Worm (Caenorhabditis elegans) whole organism, young adult: ENCODE data around the gene Y41G9A.5.
A peak's percentile ranks its signal among the peaks of the same experiment; 100 is the strongest.

Source experiments
- B0336.3 ChIP-seq: fragments of 200-800 bp; sonication (Bioruptor generic); IDR thresholded peaks from 2 replicates; pipeline ENCODE4 v1.3.6; 2022; ENCODE audit warnings: missing genetic modification characterization, missing compliant biosample characterization
- F23B12.7 ChIP-seq: sonication (generic microtip); optimal IDR thresholded peaks from 2 replicates; lab custom pipeline; 2017; ENCODE audit warnings: missing genetic modification characterization, mild to moderate bottlenecking, missing compliant biosample characterization, antibody characterized with exemption, moderate library complexity; ENCODE audit not compliant: insufficient read depth
- F52B5.7 ChIP-seq: sonication (generic microtip); optimal IDR thresholded peaks from 2 replicates; lab custom pipeline; 2016; ENCODE audit warnings: mild to moderate bottlenecking, missing genetic modification characterization, missing compliant biosample characterization
- K11D2.4 ChIP-seq: fragments of 200-800 bp; sonication (Bioruptor generic); IDR thresholded peaks from 2 replicates; pipeline ENCODE4 v1.3.6; 2022; ENCODE audit warnings: missing genetic modification reagents, missing genetic modification characterization, missing compliant biosample characterization
- T07F8.4 ChIP-seq: sonication (generic microtip); optimal IDR thresholded peaks from 2 replicates; lab custom pipeline; 2016; ENCODE audit warnings: mild to moderate bottlenecking, missing genetic modification characterization, moderate library complexity, missing compliant biosample characterization
- Y53F4B.3 ChIP-seq: fragments of 200-800 bp; sonication (Bioruptor generic); IDR thresholded peaks from 2 replicates; pipeline ENCODE4 v1.3.6; 2022; ENCODE audit warnings: missing genetic modification reagents, missing genetic modification characterization, missing compliant biosample characterization
- Y67H2A.10 ChIP-seq: fragments of 200-800 bp; sonication (Bioruptor generic); conservative IDR thresholded peaks from 2 replicates; pipeline ENCODE4 v1.3.6; 2022; ENCODE audit warnings: missing genetic modification reagents, missing genetic modification characterization, missing compliant biosample characterization
- Y79H2A.3 ChIP-seq: fragments of 200-800 bp; sonication (Bioruptor generic); conservative IDR thresholded peaks from 2 replicates; pipeline ENCODE4 v1.3.6; 2022; ENCODE audit warnings: missing genetic modification reagents, missing genetic modification characterization, missing compliant biosample characterization
- aptf-2 ChIP-seq: fragments of 200-800 bp; sonication (Bioruptor generic); conservative IDR thresholded peaks from 2 replicates; pipeline ENCODE4 v1.3.6; 2022; ENCODE audit warnings: missing genetic modification reagents, missing genetic modification characterization, missing compliant biosample characterization
- atf-7 ChIP-seq: sonication (generic microtip); optimal IDR thresholded peaks from 2 replicates; lab custom pipeline; 2017; ENCODE audit warnings: mild to moderate bottlenecking, missing genetic modification characterization, missing compliant biosample characterization
- athp-1 ChIP-seq: sonication (generic microtip); optimal IDR thresholded peaks from 2 replicates; lab custom pipeline; 2017; ENCODE audit warnings: mild to moderate bottlenecking, missing genetic modification characterization, missing compliant biosample characterization
- bed-1 ChIP-seq: fragments of 200-800 bp; sonication (Bioruptor generic); IDR thresholded peaks from 2 replicates; pipeline ENCODE4 v1.3.6; 2022; ENCODE audit warnings: missing genetic modification reagents, missing genetic modification characterization, missing compliant biosample characterization
- cebp-1 ChIP-seq, 2 experiments: fragments of 200-800 bp in 1 of 2; sonication (Bioruptor generic) in 1 of 2; sonication (generic microtip) in 1 of 2; IDR thresholded peaks in 1 of 2; optimal IDR thresholded peaks in 1 of 2; 2 replicates each; pipeline versions ENCODE4 v1.3.6 to Lab custom; 2017 to 2022; ENCODE audit warnings: missing compliant biosample characterization in 2 of 2, missing genetic modification characterization in 2 of 2, mild to moderate bottlenecking in 1 of 2, missing genetic modification reagents in 1 of 2, moderate library complexity in 1 of 2
- ceh-27 ChIP-seq: fragments of 200-800 bp; sonication (Bioruptor generic); optimal IDR thresholded peaks from 2 replicates; lab custom pipeline; 2018; ENCODE audit warnings: mild to moderate bottlenecking, missing genetic modification characterization, moderate library complexity, missing compliant biosample characterization
- chd-7 ChIP-seq: sonication (generic microtip); optimal IDR thresholded peaks from 2 replicates; lab custom pipeline; 2016; ENCODE audit warnings: mild to moderate bottlenecking, missing genetic modification characterization, moderate library complexity, missing compliant biosample characterization
- egl-18 ChIP-seq: fragments of 200-800 bp; sonication (Bioruptor generic); IDR thresholded peaks from 2 replicates; pipeline ENCODE4 v1.3.6; 2022; ENCODE audit warnings: missing genetic modification reagents, missing genetic modification characterization, missing compliant biosample characterization
- ets-4 ChIP-seq: fragments of 200-800 bp; sonication (Bioruptor generic); optimal IDR thresholded peaks from 2 replicates; lab custom pipeline; 2018; ENCODE audit warnings: mild to moderate bottlenecking, missing genetic modification characterization, missing compliant biosample characterization
- him-1 ChIP-seq: sonication (generic microtip); optimal IDR thresholded peaks from 2 replicates; lab custom pipeline; 2016; ENCODE audit warnings: missing genotype, missing genetic modification reagents, missing genetic modification characterization, missing compliant biosample characterization
- hmg-1.2 ChIP-seq: fragments of 200-800 bp; sonication (Bioruptor generic); IDR thresholded peaks from 2 replicates; pipeline ENCODE4 v1.3.6; 2022; ENCODE audit warnings: missing genetic modification reagents, missing genetic modification characterization, missing compliant biosample characterization
- hmg-20 ChIP-seq: fragments of 200-800 bp; sonication (Bioruptor generic); IDR thresholded peaks from 2 replicates; pipeline ENCODE4 v1.3.6; 2022; ENCODE audit warnings: missing genetic modification reagents, missing genetic modification characterization, missing compliant biosample characterization
- hrde-1 ChIP-seq: sonication (generic microtip); optimal IDR thresholded peaks from 2 replicates; lab custom pipeline; 2016; ENCODE audit warnings: missing genetic modification characterization, mild to moderate bottlenecking, missing compliant biosample characterization, moderate library complexity, missing genotype, missing genetic modification reagents, borderline replicate concordance
- lag-1 ChIP-seq: fragments of 200-800 bp; sonication (Bioruptor generic); IDR thresholded peaks from 2 replicates; pipeline ENCODE4 v1.3.6; 2022; ENCODE audit warnings: missing genetic modification reagents, missing genetic modification characterization, missing compliant biosample characterization
- let-526 ChIP-seq: fragments of 200-800 bp; sonication (Bioruptor generic); IDR thresholded peaks from 2 replicates; pipeline ENCODE4 v1.3.6; 2022; ENCODE audit warnings: missing genetic modification reagents, missing genetic modification characterization, missing compliant biosample characterization
- lin-40 ChIP-seq: sonication (generic microtip); optimal IDR thresholded peaks from 2 replicates; lab custom pipeline; 2016; ENCODE audit warnings: missing genetic modification characterization, mild to moderate bottlenecking, missing compliant biosample characterization, missing genotype, missing genetic modification reagents
- lin-54 ChIP-seq: fragments of 200-800 bp; sonication (Bioruptor generic); optimal IDR thresholded peaks from 2 replicates; lab custom pipeline; 2018; ENCODE audit warnings: mild to moderate bottlenecking, missing genetic modification characterization, missing compliant biosample characterization
- lir-1 ChIP-seq: fragments of 200-800 bp; sonication (Bioruptor generic); conservative IDR thresholded peaks from 2 replicates; pipeline ENCODE4 v1.3.6; 2022; ENCODE audit warnings: missing genetic modification reagents, missing genetic modification characterization, missing compliant biosample characterization
- madf-6 ChIP-seq: fragments of 200-800 bp; sonication (Bioruptor generic); IDR thresholded peaks from 2 replicates; pipeline ENCODE4 v1.3.6; 2022; ENCODE audit warnings: missing genetic modification reagents, missing genetic modification characterization, missing compliant biosample characterization
- madf-8 ChIP-seq: fragments of 200-800 bp; sonication (Bioruptor generic); conservative IDR thresholded peaks from 2 replicates; pipeline ENCODE4 v1.3.6; 2022; ENCODE audit warnings: missing genetic modification reagents, missing genetic modification characterization, missing compliant biosample characterization
- nfya-2 ChIP-seq: fragments of 200-800 bp; sonication (Bioruptor generic); IDR thresholded peaks from 2 replicates; pipeline ENCODE4 v1.3.6; 2022; ENCODE audit warnings: missing genetic modification reagents, missing genetic modification characterization, missing compliant biosample characterization
- nhr-179 ChIP-seq: sonication (generic microtip); optimal IDR thresholded peaks from 2 replicates; lab custom pipeline; 2016; ENCODE audit warnings: mild to moderate bottlenecking, missing genetic modification characterization, missing compliant biosample characterization
- nhr-27 ChIP-seq: fragments of 200-800 bp; sonication (Bioruptor generic); optimal IDR thresholded peaks from 2 replicates; lab custom pipeline; 2018; ENCODE audit warnings: mild to moderate bottlenecking, missing genetic modification characterization, moderate library complexity, missing compliant biosample characterization
- rcor-1 ChIP-seq: fragments of 200-800 bp; sonication (Bioruptor generic); IDR thresholded peaks from 2 replicates; pipeline ENCODE4 v1.3.6; 2022; ENCODE audit warnings: missing genetic modification reagents, missing genetic modification characterization, missing compliant biosample characterization
- snpc-1.1 ChIP-seq: sonication (generic microtip); optimal IDR thresholded peaks from 2 replicates; lab custom pipeline; 2017; ENCODE audit warnings: missing genetic modification characterization, mild to moderate bottlenecking, missing compliant biosample characterization, antibody characterized with exemption, moderate library complexity, missing genotype, missing genetic modification reagents; ENCODE audit not compliant: insufficient read depth
- snpc-3.4 ChIP-seq: sonication (generic microtip); optimal IDR thresholded peaks from 2 replicates; lab custom pipeline; 2017; ENCODE audit warnings: missing genetic modification characterization, mild to moderate bottlenecking, missing compliant biosample characterization, antibody characterized with exemption, moderate library complexity, missing genotype, missing genetic modification reagents
- tbp1 ChIP-seq: fragments of 200-800 bp; sonication (Bioruptor generic); optimal IDR thresholded peaks from 2 replicates; lab custom pipeline; 2018; ENCODE audit warnings: mild to moderate bottlenecking, missing genetic modification characterization, missing compliant biosample characterization
- tbx-9 ChIP-seq: sonication (generic microtip); optimal IDR thresholded peaks from 2 replicates; lab custom pipeline; 2016; ENCODE audit warnings: borderline replicate concordance, missing genetic modification characterization, inconsistent platforms, missing compliant biosample characterization
- tlf-1 ChIP-seq: fragments of 200-800 bp; sonication (Bioruptor generic); optimal IDR thresholded peaks from 2 replicates; lab custom pipeline; 2018; ENCODE audit warnings: mild to moderate bottlenecking, missing genetic modification characterization, missing compliant biosample characterization
- unc-62 ChIP-seq: fragments of 150-350 bp; optimal IDR thresholded peaks from 2 replicates; lab custom pipeline; 2014; ENCODE audit warnings: missing biosample characterization, missing genetic modification reagents, missing genetic modification characterization
- zfh-2 ChIP-seq: fragments of 200-800 bp; sonication (Bioruptor generic); conservative IDR thresholded peaks from 2 replicates; pipeline ENCODE4 v1.3.6; 2022; ENCODE audit warnings: missing genetic modification reagents, missing genetic modification characterization, missing compliant biosample characterization
- ztf-28 ChIP-seq: fragments of 200-800 bp; sonication (Bioruptor generic); IDR thresholded peaks from 2 replicates; pipeline ENCODE4 v1.3.6; 2022; ENCODE audit warnings: missing genetic modification reagents, missing genetic modification characterization, missing compliant biosample characterization

Y41G9A.5 gene

ce11 chrX:2933061-2933460, 13.4 kb upstream of the Y41G9A.5 start, which contains the start of gene fard-1:
Gene fard-1, plus strand, starts transcription at chrX:2933361.
- TF ChIP-seq madf-6 = no peak
- TF ChIP-seq T07F8.4 (tag; lab: Kevin White, UChicago) = no peak
- TF ChIP-seq snpc-3.4 (tag; lab: Kevin White, UChicago) = no peak
- TF ChIP-seq bed-1 (GFP tag; lab: Robert Waterston, UW) = no peak
- TF ChIP-seq nfya-2 (GFP tag; lab: Robert Waterston, UW) = no peak
- no peak for TF ChIP-seq Y67H2A.10 (GFP tag; lab: Robert Waterston, UW)
- no peak for TF ChIP-seq hmg-1.2 (GFP tag; lab: Robert Waterston, UW)
- no peak for TF ChIP-seq let-526
- no peak for TF ChIP-seq hrde-1
- TF ChIP-seq him-1 (tag; lab: Kevin White, UChicago) = no peak
- no peak for TF ChIP-seq nhr-179
- no peak for TF ChIP-seq tbp1 (GFP tag; lab: Kevin White, UChicago)
- no peak for TF ChIP-seq snpc-1.1
- no peak for TF ChIP-seq atf-7 (tag; lab: Kevin White, UChicago)
- TF ChIP-seq ets-4 (GFP tag; lab: Kevin White, UChicago) = no peak
- no peak for TF ChIP-seq lin-54 (GFP tag; lab: Kevin White, UChicago)
- TF ChIP-seq chd-7 (tag; lab: Kevin White, UChicago) = no peak
- no peak for TF ChIP-seq rcor-1 (GFP tag; lab: Robert Waterston, UW)
- no peak for TF ChIP-seq K11D2.4 (GFP tag; lab: Robert Waterston, UW)
- no peak for TF ChIP-seq lin-40 (tag; lab: Kevin White, UChicago)
- TF ChIP-seq, all 124 proteins: peak for 0

- no peak for TF ChIP-seq cebp-1 (GFP tag; IDR thresholded peaks at IDR 0.05; lab: Robert Waterston, UW)
- peak; percentile 8 for TF ChIP-seq cebp-1 (tag; optimal IDR thresholded peaks at IDR 0.05; lab: Kevin White, UChicago)
- no peak for TF ChIP-seq F23B12.7 (tag; lab: Kevin White, UChicago)
These were observed 7.4 kb upstream of the Y41G9A.5 start for ce11 chrX:2939085-2939484.

ce11 chrX:2939526-2939925, 6.9 kb upstream of the Y41G9A.5 start:
- no peak for TF ChIP-seq athp-1 (tag; lab: Kevin White, UChicago)
- TF ChIP-seq ztf-28 (GFP tag; lab: Robert Waterston, UW) = no peak
- TF ChIP-seq nhr-27 = no peak
- no peak for TF ChIP-seq lin-40 (tag; lab: Kevin White, UChicago)
- TF ChIP-seq Y79H2A.3 (GFP tag; lab: Robert Waterston, UW) = no peak
- no peak for TF ChIP-seq tbx-9 (tag; lab: Kevin White, UChicago)
- TF ChIP-seq madf-8 = no peak
- no peak for TF ChIP-seq unc-62
- no peak for TF ChIP-seq hmg-20 (GFP tag; lab: Robert Waterston, UW)
- no peak for TF ChIP-seq egl-18 (GFP tag; lab: Robert Waterston, UW)
- no peak for TF ChIP-seq aptf-2 (GFP tag; lab: Robert Waterston, UW)
- no peak for TF ChIP-seq tlf-1
- no peak for TF ChIP-seq zfh-2 (GFP tag; lab: Robert Waterston, UW)
- TF ChIP-seq, all 124 proteins: peak for 0

- no peak for TF ChIP-seq nfya-2 (GFP tag; lab: Robert Waterston, UW)
- TF ChIP-seq madf-8 = no peak
- no peak for TF ChIP-seq snpc-1.1
- TF ChIP-seq chd-7 (tag; lab: Kevin White, UChicago) = no peak
- no peak for TF ChIP-seq ztf-28 (GFP tag; lab: Robert Waterston, UW)
- no peak for TF ChIP-seq ceh-27 (GFP tag; lab: Kevin White, UChicago)
- no peak for TF ChIP-seq let-526
- TF ChIP-seq lir-1 (GFP tag; lab: Robert Waterston, UW) = no peak
- TF ChIP-seq Y53F4B.3 (GFP tag; lab: Robert Waterston, UW) = no peak
- TF ChIP-seq F52B5.7 (tag; lab: Kevin White, UChicago) = no peak
- no peak for TF ChIP-seq B0336.3 (GFP tag; lab: Robert Waterston, UW)
- no peak for TF ChIP-seq lag-1 (GFP tag; lab: Robert Waterston, UW)
These were observed 5.9 kb upstream of the Y41G9A.5 start, which contains the start of gene pfk-1.1 for ce11 chrX:2940572-2940971. Gene pfk-1.1, plus strand, starts transcription at chrX:2940872.
